Fruit fly (Drosophila melanogaster): Measurements from ENCODE around the gene CG12502.

DNA sequence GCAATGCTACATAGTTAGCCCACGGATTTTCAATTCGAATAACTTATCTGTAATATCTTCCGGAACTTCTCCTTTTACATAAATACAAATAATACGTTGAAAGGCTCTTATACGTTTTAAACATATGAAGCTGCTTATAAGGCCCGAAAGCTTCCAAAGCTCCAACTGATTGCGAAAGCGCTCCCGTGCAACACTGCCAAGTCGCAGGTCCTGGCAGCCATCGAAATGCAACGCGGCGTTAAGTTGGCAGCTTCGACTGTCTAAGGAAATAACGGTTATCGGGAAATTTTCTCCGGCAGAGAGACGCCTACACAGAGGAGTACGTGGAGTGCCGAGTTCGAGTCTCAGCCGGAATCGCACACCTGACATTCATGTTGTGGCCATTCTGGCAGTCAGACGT lies 48.5 kb downstream of the CG12502 start, which contains the start of gene Glut1:
- no peak for TF ChIP-seq CG17385 (GFP tag; optimal IDR thresholded peaks at IDR 0.05)
- TF ChIP-seq fru (optimal IDR thresholded peaks at IDR 0.05) = no peak
- TF ChIP-seq CG3995 (GFP tag; optimal IDR thresholded peaks at IDR 0.05) = no peak
- no peak for TF ChIP-seq CG10209 (GFP tag; optimal IDR thresholded peaks at IDR 0.05)
- TF ChIP-seq CG9797 (GFP tag; optimal IDR thresholded peaks at IDR 0.05) = no peak
- no peak for TF ChIP-seq CG2129 (GFP tag; IDR thresholded peaks at IDR 0.05; ENCODE audit: partially characterized antibody)
- TF ChIP-seq twi (tag; optimal IDR thresholded peaks at IDR 0.05) = no peak
- TF ChIP-seq CG9727 (GFP tag; optimal IDR thresholded peaks at IDR 0.05) = no peak
- TF ChIP-seq cato (GFP tag; optimal IDR thresholded peaks at IDR 0.05; ENCODE audit: borderline replicate concordance) = no peak
- no peak for TF ChIP-seq sug (tag; optimal IDR thresholded peaks at IDR 0.05)
- TF ChIP-seq tll (GFP tag; optimal IDR thresholded peaks at IDR 0.05) = no peak
- TF ChIP-seq Sin3A (optimal IDR thresholded peaks at IDR 0.05) = no peak
- no peak for TF ChIP-seq Poxn (GFP tag; IDR thresholded peaks at IDR 0.05)
